Worm (Caenorhabditis elegans) whole organism, early embryonic: ENCODE data around the gene C35A11.4.

ENCODE experiments used
- F13C5.2 ChIP-seq: sonication (generic microtip); optimal IDR thresholded peaks from 2 replicates; lab custom pipeline; 2017; ENCODE audit warnings: mild to moderate bottlenecking, missing genetic modification characterization, inconsistent platforms, missing compliant biosample characterization
- aly-1 ChIP-seq: sonication (generic microtip); optimal IDR thresholded peaks from 2 replicates; lab custom pipeline; 2016; ENCODE audit warnings: missing genetic modification characterization, missing compliant biosample characterization
- ama-1 ChIP-seq: fragments of 150-350 bp; optimal IDR thresholded peaks from 2 replicates; lab custom pipeline; 2014
- ceh-36 ChIP-seq: sonication (generic microtip); optimal IDR thresholded peaks from 2 replicates; lab custom pipeline; 2016; ENCODE audit warnings: missing genetic modification characterization, inconsistent platforms, missing compliant biosample characterization
- flt-1 ChIP-seq: fragments of 200-800 bp; sonication (Bioruptor generic); IDR thresholded peaks from 2 replicates; pipeline ENCODE4 v1.3.6; 2022; ENCODE audit warnings: missing genetic modification characterization, missing compliant biosample characterization
- hmbx-1 ChIP-seq: sonication (generic microtip); optimal IDR thresholded peaks from 2 replicates; lab custom pipeline; 2016; ENCODE audit warnings: mild to moderate bottlenecking, missing genetic modification characterization, missing compliant biosample characterization
- hnd-1 ChIP-seq: sonication (generic microtip); optimal IDR thresholded peaks from 2 replicates; lab custom pipeline; 2016; ENCODE audit warnings: missing genetic modification characterization, missing compliant biosample characterization
- pes-1 ChIP-seq: fragments of 200-800 bp; sonication (Bioruptor generic); IDR thresholded peaks from 2 replicates; pipeline ENCODE4 v1.3.6; 2022; ENCODE audit warnings: missing genetic modification reagents, missing genetic modification characterization, missing compliant biosample characterization
- scrt-1 ChIP-seq: fragments of 200-800 bp; sonication (Bioruptor generic); IDR thresholded peaks from 2 replicates; pipeline ENCODE4 v1.3.6; 2022; ENCODE audit warnings: missing genetic modification characterization, missing compliant biosample characterization
- sea-1 ChIP-seq: fragments of 200-800 bp; sonication (Bioruptor generic); conservative IDR thresholded peaks from 2 replicates; pipeline ENCODE4 v1.3.6; 2022; ENCODE audit warnings: missing genetic modification characterization, missing compliant biosample characterization
- tbx-11 ChIP-seq: fragments of 200-800 bp; sonication (Bioruptor generic); IDR thresholded peaks from 2 replicates; pipeline ENCODE4 v1.3.6; 2022; ENCODE audit warnings: missing genetic modification characterization, missing compliant biosample characterization
- tra-4 ChIP-seq: sonication (generic microtip); optimal IDR thresholded peaks from 2 replicates; lab custom pipeline; 2017; ENCODE audit warnings: missing genetic modification characterization, missing compliant biosample characterization

- no peak for TF ChIP-seq ama-1 (lab: Kevin White, UChicago)
- TF ChIP-seq aly-1 (tag; lab: Kevin White, UChicago), result no peak
- no peak for TF ChIP-seq sea-1
- TF ChIP-seq ceh-36, result no peak
- no peak for TF ChIP-seq flt-1 (GFP tag; lab: Robert Waterston, UW)
- no peak for TF ChIP-seq scrt-1 (GFP tag; lab: Robert Waterston, UW)
- no peak for TF ChIP-seq tra-4 (tag; lab: Kevin White, UChicago)
- TF ChIP-seq hnd-1 (tag; lab: Kevin White, UChicago), result no peak
- no peak for TF ChIP-seq pes-1 (GFP tag; lab: Robert Waterston, UW)
- no peak for TF ChIP-seq F13C5.2 (tag; lab: Kevin White, UChicago)
- TF ChIP-seq tbx-11 (GFP tag; lab: Robert Waterston, UW), result no peak
- no peak for TF ChIP-seq hmbx-1 (tag; lab: Kevin White, UChicago)
Measured at ce11 chrV:5403938-5404337, 11.0 kb upstream of the C35A11.4 start.
